Worm (Caenorhabditis elegans): Measurements from ENCODE around the gene R07B7.8.

ce11 chrV:12082932-12083331, 1.2 kb downstream of the R07B7.8 start, which contains the start of gene R07B7.10:
- TF ChIP-seq dve-1 (tag; optimal IDR thresholded peaks at IDR 0.05; ENCODE audit: insufficient read depth) (peak; percentile 14), ctbp-1 (GFP tag; IDR thresholded peaks at IDR 0.05) (no peak), dpl-1 (GFP tag; optimal IDR thresholded peaks at IDR 0.05) (no peak), nhr-11 (tag; optimal IDR thresholded peaks at IDR 0.05) (no peak), F49E8.2 (tag; optimal IDR thresholded peaks at IDR 0.05; ENCODE audit: borderline replicate concordance) (no peak), mes-2 (tag; optimal IDR thresholded peaks at IDR 0.05; ENCODE audit: poor library complexity, severe bottlenecking) (no peak), aly-2 (tag; optimal IDR thresholded peaks at IDR 0.05) (no peak)
